Fruit fly (Drosophila melanogaster) Kc167 (cell line): ENCODE data around the gene CG13054.

Experiments used
- h ChIP-seq: fragments of >200 bp; optimal IDR thresholded peaks from 3 replicates; lab custom pipeline; 2018; ENCODE audit warnings: missing external identifiers
- psq ChIP-seq: fragments of >200 bp; optimal IDR thresholded peaks from 2 replicates; lab custom pipeline; 2017; ENCODE audit warnings: missing external identifiers

dm6 chr3L:16257118-16257627 lies at the start of gene CG13054:
- TF ChIP-seq psq (lab: Kevin White, UChicago) (no peak), h (no peak)
